Worm (Caenorhabditis elegans): Measurements from ENCODE around the gene ceh-1.
A peak's percentile ranks its signal among the peaks of the same experiment; 100 is the strongest.

Gene ceh-1

DNA sequence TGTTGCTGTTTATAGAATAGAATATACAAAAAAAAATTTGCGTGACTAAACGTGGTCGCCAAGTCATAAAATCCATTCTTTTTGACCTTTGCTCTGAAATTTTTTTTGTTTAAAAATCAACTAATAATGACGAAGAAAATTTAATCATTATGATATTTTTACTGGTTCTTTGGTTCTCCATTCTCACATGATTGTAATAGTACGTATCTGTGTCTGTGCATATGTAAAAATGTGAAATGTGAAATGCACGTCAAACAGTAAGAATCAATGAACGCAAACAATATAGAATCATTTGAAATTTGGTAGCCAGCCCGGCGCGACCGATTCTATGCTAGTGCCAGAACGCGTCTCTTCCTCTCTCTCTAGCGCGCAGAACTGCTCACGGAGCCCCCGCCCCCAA, 17.1 kb downstream of the ceh-1 start, which contains the start of gene hosl-1:
TSS of gene hosl-1 (plus strand) at position 301 of the 400 bp plus-strand sequence.
- TF ChIP-seq nhr-21 (tag; optimal IDR thresholded peaks at IDR 0.05), result no peak
- TF ChIP-seq gmeb-1 (tag; optimal IDR thresholded peaks at IDR 0.05), result no peak
- no peak for TF ChIP-seq lin-39 (tag; optimal IDR thresholded peaks at IDR 0.05)

DNA sequence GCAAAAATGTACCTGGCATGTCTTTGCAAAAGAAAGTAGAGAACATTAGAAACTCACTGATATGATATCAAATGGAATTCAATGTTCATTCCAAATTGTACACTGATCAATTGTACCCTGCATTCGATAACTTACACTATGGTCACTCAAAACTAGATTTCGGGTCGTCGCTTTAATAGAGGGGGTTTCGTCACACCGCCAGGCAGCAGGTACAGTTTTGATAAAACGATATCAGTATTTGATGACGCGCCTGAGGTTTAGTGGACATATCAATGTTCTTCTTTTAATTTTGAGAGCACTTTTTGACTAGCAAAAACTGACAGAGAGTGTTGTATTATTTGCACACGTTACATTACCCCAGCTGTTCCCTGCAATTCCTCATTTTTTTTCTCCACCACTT, 17.8 kb downstream of the ceh-1 start:
- TF ChIP-seq unc-62 (GFP tag; optimal IDR thresholded peaks at IDR 0.05) (no peak), aly-2 (tag; optimal IDR thresholded peaks at IDR 0.05) (no peak), unc-55 (GFP tag; optimal IDR thresholded peaks at IDR 0.05) (no peak), snpc-4 (tag; optimal IDR thresholded peaks at IDR 0.05) (no peak), lin-39 (tag; optimal IDR thresholded peaks at IDR 0.05) (no peak), egl-27 (tag; optimal IDR thresholded peaks at IDR 0.05) (no peak), gmeb-1 (tag; optimal IDR thresholded peaks at IDR 0.05) (no peak), nhr-11 (tag; optimal IDR thresholded peaks at IDR 0.05) (no peak), nhr-129 (tag; optimal IDR thresholded peaks at IDR 0.05) (no peak), sma-9 (GFP tag; optimal IDR thresholded peaks at IDR 0.05) (peak; percentile 29), sma-9 (tag; optimal IDR thresholded peaks at IDR 0.05) (no peak), ZK546.5 (tag; optimal IDR thresholded peaks at IDR 0.05) (no peak), ztf-4 (tag; optimal IDR thresholded peaks at IDR 0.05) (no peak), crh-2 (tag; optimal IDR thresholded peaks at IDR 0.05) (no peak), nhr-25 (tag; optimal IDR thresholded peaks at IDR 0.05) (no peak), nhr-10 (tag; optimal IDR thresholded peaks at IDR 0.05) (no peak), fos-1 (tag; optimal IDR thresholded peaks at IDR 0.05) (peak; percentile 47)

DNA sequence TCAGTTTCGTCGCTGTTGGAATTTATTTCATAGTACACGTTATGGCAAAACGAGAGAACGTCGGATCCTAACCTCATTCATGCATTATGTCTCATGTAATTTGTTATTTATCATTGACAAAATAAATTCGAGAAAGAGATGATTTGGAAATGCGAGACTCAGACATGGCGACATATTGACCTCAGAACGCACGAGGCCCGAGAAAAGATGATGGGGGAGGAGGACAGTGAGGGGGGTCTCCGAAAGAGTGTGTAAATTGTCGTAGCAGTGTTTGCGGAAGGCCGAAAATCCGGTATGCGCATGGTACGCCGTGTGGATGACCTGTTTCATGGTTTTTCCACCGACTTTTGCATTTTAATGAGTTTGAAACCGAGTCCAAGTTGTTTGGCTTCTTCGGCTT, 18.3 kb downstream of the ceh-1 start:
- TF ChIP-seq lin-13 (GFP tag; optimal IDR thresholded peaks at IDR 0.05), result peak; percentile 16
- TF ChIP-seq mdl-1 (tag; optimal IDR thresholded peaks at IDR 0.05), result peak in 1 of 2 experiments; percentile 55
- no peak for TF ChIP-seq nhr-77 (tag; optimal IDR thresholded peaks at IDR 0.05)
- TF ChIP-seq F13H6.1 (tag; optimal IDR thresholded peaks at IDR 0.05), result peak; percentile 64
- peak; percentile 66 for TF ChIP-seq sma-9 (GFP tag; optimal IDR thresholded peaks at IDR 0.05)
- no peak for TF ChIP-seq sma-9 (tag; optimal IDR thresholded peaks at IDR 0.05)
- no peak for TF ChIP-seq elt-3 (tag; optimal IDR thresholded peaks at IDR 0.05)
- peak; percentile 68 for TF ChIP-seq C34F6.9 (tag; optimal IDR thresholded peaks at IDR 0.05)
- peak; percentile 57 for TF ChIP-seq nhr-129 (tag; optimal IDR thresholded peaks at IDR 0.05)
- TF ChIP-seq unc-55 (GFP tag; optimal IDR thresholded peaks at IDR 0.05), result peak; percentile 43
- peak; percentile 28 to 54 for TF ChIP-seq lsy-2 (tag; optimal IDR thresholded peaks at IDR 0.05)
- peak; percentile 43 for TF ChIP-seq lin-11 (tag; optimal IDR thresholded peaks at IDR 0.05)
- no peak for TF ChIP-seq nhr-10 (tag; optimal IDR thresholded peaks at IDR 0.05)

DNA sequence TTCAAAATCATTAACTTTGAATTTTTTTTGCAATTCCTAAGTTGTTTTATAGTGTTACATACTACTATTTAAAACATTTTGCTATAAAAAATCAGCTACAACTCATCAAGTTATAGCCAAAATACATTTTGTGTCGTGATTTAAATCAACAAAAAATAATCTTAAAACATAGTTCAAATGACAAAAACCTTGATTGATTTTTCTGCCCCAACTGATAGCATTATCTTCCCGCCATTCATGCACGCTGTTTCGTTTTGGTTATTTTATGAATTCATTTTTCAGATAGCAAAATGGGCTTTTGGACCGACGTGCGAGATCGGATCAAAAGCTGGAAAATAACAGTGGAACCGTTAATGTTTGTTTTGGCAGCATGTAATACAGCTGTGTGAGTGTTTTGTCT, 21.9 kb downstream of the ceh-1 start, which contains the start of gene slcr-46.1:
TSS of gene slcr-46.1 (plus strand) at position 274 of the 400 bp plus-strand sequence.
- TF ChIP-seq nhr-10 (tag; optimal IDR thresholded peaks at IDR 0.05), result no peak
- TF ChIP-seq fos-1 (tag; optimal IDR thresholded peaks at IDR 0.05), result peak; percentile 68

DNA sequence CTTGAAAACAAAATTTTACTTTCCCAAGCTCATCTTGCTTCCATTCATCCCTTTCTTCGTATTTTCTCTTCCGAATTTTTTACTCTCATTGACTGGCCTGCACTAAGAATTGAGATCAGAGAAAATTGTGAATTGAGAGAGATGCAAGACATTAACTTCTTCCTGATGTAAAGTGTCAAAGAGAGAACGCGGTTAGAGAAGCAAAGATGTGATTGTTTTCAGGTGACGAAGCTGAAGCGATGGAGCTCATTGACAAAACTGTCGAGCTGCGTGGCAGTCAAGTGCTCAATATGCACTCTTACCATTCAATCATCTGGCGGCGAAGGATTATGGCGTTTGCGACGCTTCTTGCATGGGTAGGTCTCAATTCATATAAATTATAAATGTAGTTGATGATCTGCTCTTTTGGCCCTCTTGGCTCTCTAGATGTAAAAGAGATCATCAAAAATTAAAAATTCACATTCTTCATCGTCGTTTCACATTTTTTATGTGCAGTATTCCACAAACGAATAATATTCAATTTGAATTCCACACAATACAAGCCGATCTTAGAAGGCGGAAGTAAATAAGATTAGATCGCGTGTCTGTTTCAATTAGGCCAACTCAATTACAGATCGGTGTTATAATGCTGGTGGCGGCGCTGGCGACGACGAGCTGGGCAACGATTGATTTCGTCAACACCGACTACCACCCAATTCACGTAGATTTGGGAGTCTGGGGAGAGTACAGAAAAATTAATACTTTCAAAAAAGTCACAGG, 25.0 kb downstream of the ceh-1 start:
- no peak for TF ChIP-seq unc-62 (GFP tag; optimal IDR thresholded peaks at IDR 0.05)
- no peak for TF ChIP-seq fos-1 (tag; optimal IDR thresholded peaks at IDR 0.05)
- no peak for TF ChIP-seq nhr-10 (tag; optimal IDR thresholded peaks at IDR 0.05)
- TF ChIP-seq C34F6.9 (tag; optimal IDR thresholded peaks at IDR 0.05), result peak; percentile 23
- TF ChIP-seq mab-5 (tag; optimal IDR thresholded peaks at IDR 0.05), result no peak
- no peak for TF ChIP-seq egl-27 (tag; optimal IDR thresholded peaks at IDR 0.05)
- no peak for TF ChIP-seq nhr-21 (tag; optimal IDR thresholded peaks at IDR 0.05)
- no peak for TF ChIP-seq ZK546.5 (tag; optimal IDR thresholded peaks at IDR 0.05)
- no peak for TF ChIP-seq sma-9 (GFP tag; optimal IDR thresholded peaks at IDR 0.05)
- TF ChIP-seq sma-9 (tag; optimal IDR thresholded peaks at IDR 0.05), result no peak
- TF ChIP-seq ztf-1 (GFP tag; conservative IDR thresholded peaks at IDR 0.05), result no peak
- TF ChIP-seq gmeb-1 (tag; optimal IDR thresholded peaks at IDR 0.05), result no peak
- no peak for TF ChIP-seq R02D3.7 (tag; optimal IDR thresholded peaks at IDR 0.05)
- TF ChIP-seq crh-2 (tag; optimal IDR thresholded peaks at IDR 0.05), result peak; percentile 2
- TF ChIP-seq ceh-16 (tag; optimal IDR thresholded peaks at IDR 0.05), result no peak
- no peak for TF ChIP-seq blmp-1 (tag; optimal IDR thresholded peaks at IDR 0.05; ENCODE audit: insufficient read depth)
- TF ChIP-seq ceh-82 (tag; optimal IDR thresholded peaks at IDR 0.05), result no peak
- TF ChIP-seq skn-1 (tag; optimal IDR thresholded peaks at IDR 0.05), result no peak

All from whole organism, L2 larva.